Worm (Caenorhabditis elegans) whole organism, L1 larva: ENCODE measurements around the gene K08D8.5.
"Not testable (repeated sequence)": the region's sequence is repeated elsewhere in the genome, so short reads cannot be mapped to it uniquely, and the experiment has no call there.

Source experiments
- F16B12.6 ChIP-seq: fragments of 150-350 bp; optimal IDR thresholded peaks from 2 replicates; lab custom pipeline; 2014; ENCODE audit warnings: missing biosample characterization, missing genetic modification characterization
- Y116A8C.19 ChIP-seq: sonication (generic microtip); optimal IDR thresholded peaks from 2 replicates; lab custom pipeline; 2016; ENCODE audit warnings: missing compliant biosample characterization, missing genetic modification characterization, borderline replicate concordance
- aha-1 ChIP-seq: fragments of 150-350 bp; optimal IDR thresholded peaks from 2 replicates; lab custom pipeline; 2014; ENCODE audit warnings: missing biosample characterization, missing genetic modification characterization
- aly-2 ChIP-seq: fragments of 150-350 bp; optimal IDR thresholded peaks from 2 replicates; lab custom pipeline; 2014; ENCODE audit warnings: missing biosample characterization, missing genetic modification characterization
- ceh-82 ChIP-seq, 3 experiments: fragments of 150-350 bp in 1 of 3; sonication (generic microtip) in 2 of 3; optimal IDR thresholded peaks; 2 replicates each; lab custom pipeline; 2014 to 2017; ENCODE audit warnings: missing biosample characterization in 3 of 3, missing genetic modification characterization in 3 of 3
- dsc-1 ChIP-seq: sonication (generic microtip); optimal IDR thresholded peaks from 2 replicates; lab custom pipeline; 2016; ENCODE audit warnings: mild to moderate bottlenecking, missing genetic modification characterization, missing compliant biosample characterization
- efl-1 ChIP-seq, 4 experiments: fragments of 150-350 bp; optimal IDR thresholded peaks in 3 of 4; peaks in 1 of 4; 1 replicate in 1 of 4; 2 replicates in 3 of 4; lab custom pipeline; 2014; ENCODE audit warnings: missing biosample characterization in 2 of 4, missing genetic modification characterization in 2 of 4, missing genetic modification reagents in 2 of 4
- efl-3 ChIP-seq: fragments of 200-800 bp; sonication (Bioruptor generic); optimal IDR thresholded peaks from 2 replicates; lab custom pipeline; 2018; ENCODE audit warnings: mild to moderate bottlenecking, missing genetic modification characterization, missing compliant biosample characterization
- egl-27 ChIP-seq, 2 experiments: fragments of 150-350 bp in 1 of 2; sonication (generic microtip); optimal IDR thresholded peaks; 3 replicates each; lab custom pipeline; 2017 to 2018; ENCODE audit warnings: missing biosample characterization in 2 of 2, missing genetic modification characterization in 2 of 2, missing genetic modification reagents in 2 of 2
- elt-2 ChIP-seq: sonication (generic microtip); optimal IDR thresholded peaks from 2 replicates; lab custom pipeline; 2016; ENCODE audit warnings: missing genetic modification characterization, mild to moderate bottlenecking, inconsistent platforms, missing compliant biosample characterization, missing genetic modification reagents
- ets-5 ChIP-seq: fragments of 200-800 bp; sonication (Bioruptor generic); IDR thresholded peaks from 2 replicates; pipeline ENCODE4 v1.3.6; 2022; ENCODE audit warnings: missing genetic modification characterization, missing compliant biosample characterization
- fos-1 ChIP-seq: fragments of 150-350 bp; optimal IDR thresholded peaks from 2 replicates; lab custom pipeline; 2014; ENCODE audit warnings: missing biosample characterization, missing genetic modification characterization
- hlh-17 ChIP-seq: fragments of 200-800 bp; sonication (Bioruptor generic); optimal IDR thresholded peaks from 2 replicates; lab custom pipeline; 2018; ENCODE audit warnings: missing genetic modification characterization, mild to moderate bottlenecking, missing compliant biosample characterization, moderate library complexity, borderline replicate concordance
- hpl-2 ChIP-seq: fragments of 150-350 bp; optimal IDR thresholded peaks from 2 replicates; lab custom pipeline; 2014; ENCODE audit warnings: missing biosample characterization, missing genetic modification reagents, missing genetic modification characterization
- isw-1 ChIP-seq: fragments of 200-800 bp; sonication (Bioruptor generic); IDR thresholded peaks from 2 replicates; pipeline ENCODE4 v1.3.6; 2022; ENCODE audit warnings: missing genetic modification characterization, missing compliant biosample characterization
- jun-1 ChIP-seq: fragments of 150-350 bp; optimal IDR thresholded peaks from 2 replicates; lab custom pipeline; 2014; ENCODE audit warnings: missing biosample characterization, missing genetic modification reagents, missing genetic modification characterization
- lin-15B ChIP-seq: fragments of 150-350 bp; sonication (generic microtip); optimal IDR thresholded peaks from 3 replicates; lab custom pipeline; 2014; ENCODE audit warnings: missing biosample characterization, missing genetic modification characterization
- lin-39 ChIP-seq: fragments of 150-350 bp; optimal IDR thresholded peaks from 2 replicates; lab custom pipeline; 2014; ENCODE audit warnings: missing biosample characterization, missing genetic modification reagents, missing genetic modification characterization
- lir-3 ChIP-seq: sonication (generic microtip); optimal IDR thresholded peaks from 2 replicates; lab custom pipeline; 2016; ENCODE audit warnings: mild to moderate bottlenecking, missing genetic modification characterization, moderate library complexity, missing compliant biosample characterization; ENCODE audit not compliant: poor library complexity
- lsy-2 ChIP-seq, 2 experiments: fragments of 150-350 bp; optimal IDR thresholded peaks; 2 replicates each; lab custom pipeline; 2014; ENCODE audit warnings: missing biosample characterization in 2 of 2, missing genetic modification characterization in 2 of 2
- nhr-12 ChIP-seq: sonication (generic microtip); optimal IDR thresholded peaks from 2 replicates; lab custom pipeline; 2017; ENCODE audit warnings: missing biosample characterization, missing genetic modification characterization
- nhr-20 ChIP-seq: sonication (generic microtip); optimal IDR thresholded peaks from 2 replicates; lab custom pipeline; 2016; ENCODE audit warnings: mild to moderate bottlenecking, missing genetic modification characterization, missing compliant biosample characterization
- nhr-28 ChIP-seq: fragments of 150-350 bp; optimal IDR thresholded peaks from 2 replicates; lab custom pipeline; 2014; ENCODE audit warnings: missing biosample characterization, missing genetic modification characterization
- nhr-84 ChIP-seq: sonication (generic microtip); optimal IDR thresholded peaks from 2 replicates; lab custom pipeline; 2017; ENCODE audit warnings: missing biosample characterization, missing genetic modification characterization
- pag-3 ChIP-seq: sonication (generic microtip); optimal IDR thresholded peaks from 2 replicates; lab custom pipeline; 2017; ENCODE audit warnings: missing genetic modification characterization, mild to moderate bottlenecking, missing compliant biosample characterization, antibody characterized with exemption, borderline replicate concordance; ENCODE audit not compliant: insufficient read depth
- pax-3 ChIP-seq: fragments of 200-800 bp; sonication (Bioruptor generic); optimal IDR thresholded peaks from 2 replicates; lab custom pipeline; 2018; ENCODE audit warnings: mild to moderate bottlenecking, missing genetic modification characterization, moderate library complexity, missing compliant biosample characterization
- tbx-2 ChIP-seq: sonication (generic microtip); optimal IDR thresholded peaks from 2 replicates; lab custom pipeline; 2016; ENCODE audit warnings: missing genetic modification characterization, missing compliant biosample characterization
- unc-86 ChIP-seq: sonication (generic microtip); optimal IDR thresholded peaks from 2 replicates; lab custom pipeline; 2016; ENCODE audit warnings: missing genetic modification characterization, missing compliant biosample characterization
- unc-98 ChIP-seq: fragments of 200-800 bp; sonication (Bioruptor generic); IDR thresholded peaks from 2 replicates; pipeline ENCODE4 v1.3.6; 2022; ENCODE audit warnings: missing genetic modification characterization, missing compliant biosample characterization
- zag-1 ChIP-seq: fragments of 150-350 bp; optimal IDR thresholded peaks from 2 replicates; lab custom pipeline; 2014; ENCODE audit warnings: missing biosample characterization, missing genetic modification characterization
- ztf-11 ChIP-seq, 2 experiments: sonication (generic microtip); optimal IDR thresholded peaks; 2 replicates each; lab custom pipeline; 2016 to 2017; ENCODE audit warnings: missing genetic modification characterization in 2 of 2, missing biosample characterization in 1 of 2, missing compliant biosample characterization in 1 of 2
- ztf-4 ChIP-seq: fragments of 150-350 bp; optimal IDR thresholded peaks from 2 replicates; lab custom pipeline; 2014; ENCODE audit warnings: missing biosample characterization, missing genetic modification characterization

The K08D8.5 gene

ce11 chrIV:12879557-12879956 lies 32.4 kb downstream of the K08D8.5 start, which contains the start of gene ZK896.5:
ZK896.5 (minus strand) TSS chrIV:12879645.
- TF ChIP-seq nhr-28 (tag; lab: Kevin White, UChicago) (no peak), hpl-2 (no peak), aha-1 (tag; lab: Kevin White, UChicago) (no peak), ets-5 (GFP tag; lab: Robert Waterston, UW) (no peak), unc-98 (no peak), elt-2 (tag; lab: Kevin White, UChicago) (peak; percentile 78), unc-86 (tag; lab: Kevin White, UChicago) (no peak), lin-15B (tag; lab: Kevin White, UChicago) (no peak), ztf-4 (tag; lab: Kevin White, UChicago) (no peak), pag-3 (no peak), nhr-20 (tag; lab: Kevin White, UChicago) (peak; percentile 4), lsy-2 (tag; optimal IDR thresholded peaks at IDR 0.05; lab: Kevin White, UChicago) (no peak), ceh-82 (tag; optimal IDR thresholded peaks at IDR 0.05; lab: Kevin White, UChicago) (no peak), efl-1 (optimal IDR thresholded peaks at IDR 0.05; lab: Kevin White, UChicago) (no peak), efl-1 (GFP tag; optimal IDR thresholded peaks at IDR 0.05 in 1 of 2; lab: Kevin White, UChicago) (peak in 1 of 2 experiments; percentile 38), F16B12.6 (tag; lab: Kevin White, UChicago) (no peak), fos-1 (no peak), lin-39 (tag; lab: Kevin White, UChicago) (no peak), egl-27 (tag; optimal IDR thresholded peaks at IDR 0.05; lab: Kevin White, UChicago) (no peak), tbx-2 (no peak)
- TF ChIP-seq, all 84 proteins: peak for 3

ce11 chrIV:12876558-12876957 lies 35.4 kb downstream of the K08D8.5 start:
- TF ChIP-seq zag-1 (tag; lab: Kevin White, UChicago) (no peak), elt-2 (tag; lab: Kevin White, UChicago) (peak; percentile 49)

ce11 chrIV:12875260-12875659 lies 36.7 kb downstream of the K08D8.5 start, which contains the start of gene ZK896.1:
ZK896.1 (minus strand) TSS chrIV:12875360.
- not testable (repeated sequence) for TF ChIP-seq efl-3; nhr-84 (tag; lab: Kevin White, UChicago); dsc-1 (tag; lab: Kevin White, UChicago)

- peak; percentile 73 for TF ChIP-seq elt-2 (tag; lab: Kevin White, UChicago)
- no peak for TF ChIP-seq jun-1 (tag; lab: Kevin White, UChicago)
Measured at ce11 chrIV:12871445-12871947, 40.4 kb downstream of the K08D8.5 start, which contains the start of gene clec-187. clec-187 (minus strand) TSS chrIV:12871495.

ce11 chrIV:12870315-12870714 lies 41.6 kb downstream of the K08D8.5 start:
- TF ChIP-seq lir-3 (tag; lab: Kevin White, UChicago) = no peak
- no peak for TF ChIP-seq nhr-12
- no peak for TF ChIP-seq tbx-2
- TF ChIP-seq ets-5 (GFP tag; lab: Robert Waterston, UW) = no peak
- no peak for TF ChIP-seq ztf-11 (tag; optimal IDR thresholded peaks at IDR 0.05; lab: Kevin White, UChicago)
- TF ChIP-seq pax-3 (tag; lab: Kevin White, UChicago) = no peak
- no peak for TF ChIP-seq zag-1 (tag; lab: Kevin White, UChicago)
- no peak for TF ChIP-seq hlh-17 (GFP tag; lab: Kevin White, UChicago)
- TF ChIP-seq isw-1 (GFP tag; lab: Robert Waterston, UW) = no peak
- no peak for TF ChIP-seq Y116A8C.19
- no peak for TF ChIP-seq unc-98
- TF ChIP-seq aly-2 = no peak
